Fruit fly (Drosophila melanogaster) whole organism, prepupa: ENCODE data around the gene GABA-B-R2.

Source experiments
- Blimp-1 ChIP-seq: fragments of 200-800 bp; sonication (Bioruptor generic); optimal IDR thresholded peaks from 3 replicates; lab custom pipeline; 2017; ENCODE audit warnings: missing biosample characterization, missing genetic modification characterization, mild to moderate bottlenecking, moderate library complexity, missing genetic modification reagents
- CG10669 ChIP-seq: fragments of 200-800 bp; sonication (Bioruptor generic); optimal IDR thresholded peaks from 3 replicates; lab custom pipeline; 2018; ENCODE audit warnings: missing biosample characterization, mild to moderate bottlenecking, missing genetic modification characterization, moderate library complexity
- CG11294 ChIP-seq: fragments of 200-800 bp; sonication (Bioruptor generic); IDR thresholded peaks from 2 replicates; pipeline ENCODE4 v1.3.6; 2022; ENCODE audit warnings: missing biosample characterization, missing genetic modification characterization
- CG11762 ChIP-seq: fragments of 200-800 bp; sonication (Bioruptor generic); optimal IDR thresholded peaks from 3 replicates; lab custom pipeline; 2016; ENCODE audit warnings: missing biosample characterization, missing genetic modification characterization; ENCODE audit not compliant: insufficient read depth
- CG11902 ChIP-seq: fragments of 200-800 bp; sonication (Bioruptor generic); optimal IDR thresholded peaks from 3 replicates; lab custom pipeline; 2016; ENCODE audit warnings: missing biosample characterization, missing genetic modification characterization
- CG15336 ChIP-seq: fragments of 200-800 bp; sonication (Bioruptor generic); IDR thresholded peaks from 2 replicates; pipeline ENCODE4 v1.3.6; 2022; ENCODE audit warnings: missing biosample characterization, missing genetic modification characterization
- CG1621 ChIP-seq: fragments of 200-800 bp; sonication (Bioruptor generic); optimal IDR thresholded peaks from 3 replicates; lab custom pipeline; 2018; ENCODE audit warnings: missing biosample characterization, mild to moderate bottlenecking, missing genetic modification characterization
- CG16779 ChIP-seq: fragments of 200-800 bp; sonication (Bioruptor generic); optimal IDR thresholded peaks from 3 replicates; lab custom pipeline; 2017; ENCODE audit warnings: missing biosample characterization, mild to moderate bottlenecking, missing genetic modification characterization
- CG3032 ChIP-seq: fragments of 200-800 bp; optimal IDR thresholded peaks from 2 replicates; lab custom pipeline; 2019; ENCODE audit warnings: missing biosample characterization, mild to moderate bottlenecking, missing genetic modification characterization, moderate library complexity
- CG31627 ChIP-seq: fragments of 200-800 bp; sonication (Bioruptor generic); optimal IDR thresholded peaks from 3 replicates; lab custom pipeline; 2016; ENCODE audit warnings: missing biosample characterization, missing genetic modification characterization
- CG32006 ChIP-seq: fragments of 200-800 bp; sonication (Bioruptor generic); optimal IDR thresholded peaks from 3 replicates; lab custom pipeline; 2017; ENCODE audit warnings: missing biosample characterization, mild to moderate bottlenecking, missing genetic modification characterization
- CG34406 ChIP-seq: fragments of 200-800 bp; sonication (Bioruptor generic); optimal IDR thresholded peaks from 3 replicates; lab custom pipeline; 2016; ENCODE audit warnings: missing biosample characterization, missing genetic modification characterization
- CG6163 ChIP-seq: fragments of 200-800 bp; sonication (Bioruptor generic); IDR thresholded peaks from 3 replicates; pipeline ENCODE4 v1.3.6; 2022; ENCODE audit warnings: missing biosample characterization, missing genetic modification characterization
- CG6276 ChIP-seq: fragments of 200-800 bp; sonication (Bioruptor generic); optimal IDR thresholded peaks from 2 replicates; lab custom pipeline; 2017; ENCODE audit warnings: missing biosample characterization, mild to moderate bottlenecking, missing genetic modification characterization
- CG6792 ChIP-seq: fragments of 200-800 bp; sonication (Bioruptor generic); optimal IDR thresholded peaks from 3 replicates; lab custom pipeline; 2016; ENCODE audit warnings: missing biosample characterization, missing genetic modification characterization
- CG6808 ChIP-seq: fragments of 200-800 bp; sonication (Bioruptor generic); optimal IDR thresholded peaks from 3 replicates; lab custom pipeline; 2017; ENCODE audit warnings: missing biosample characterization, missing genetic modification characterization, mild to moderate bottlenecking, moderate library complexity, missing genetic modification reagents
- CG6854 ChIP-seq: fragments of 200-800 bp; sonication (Bioruptor generic); optimal IDR thresholded peaks from 2 replicates; lab custom pipeline; 2017; ENCODE audit warnings: missing biosample characterization, mild to moderate bottlenecking, missing genetic modification characterization
- CG7368 ChIP-seq: fragments of 200-800 bp; sonication (Bioruptor generic); optimal IDR thresholded peaks from 3 replicates; lab custom pipeline; 2016; ENCODE audit warnings: missing biosample characterization, missing genetic modification characterization
- CG8119 ChIP-seq: fragments of 200-800 bp; sonication (Bioruptor generic); IDR thresholded peaks from 3 replicates; pipeline ENCODE4 v1.3.6; 2022; ENCODE audit warnings: missing biosample characterization, missing genetic modification characterization
- CG8319 ChIP-seq: fragments of 200-800 bp; sonication (Bioruptor generic); optimal IDR thresholded peaks from 3 replicates; lab custom pipeline; 2016; ENCODE audit warnings: missing biosample characterization, missing genetic modification characterization
- CG8632 ChIP-seq: fragments of 200-800 bp; sonication (Bioruptor generic); optimal IDR thresholded peaks from 3 replicates; lab custom pipeline; 2016; ENCODE audit warnings: missing biosample characterization, missing genetic modification characterization
- CG9139 ChIP-seq: fragments of 200-800 bp; sonication (Bioruptor generic); optimal IDR thresholded peaks from 3 replicates; lab custom pipeline; 2017; ENCODE audit warnings: missing biosample characterization, mild to moderate bottlenecking, missing genetic modification characterization
- Eip93F ChIP-seq: fragments of 200-800 bp; sonication (Bioruptor generic); optimal IDR thresholded peaks from 2 replicates; lab custom pipeline; 2016; ENCODE audit warnings: missing biosample characterization, mild to moderate bottlenecking, missing genetic modification characterization
- Ets21C ChIP-seq: fragments of 200-800 bp; sonication (Bioruptor generic); optimal IDR thresholded peaks from 3 replicates; lab custom pipeline; 2016; ENCODE audit warnings: missing biosample characterization, missing genetic modification characterization
- Gug ChIP-seq: fragments of 200-800 bp; sonication (Bioruptor generic); IDR thresholded peaks from 2 replicates; pipeline ENCODE4 v1.3.6; 2022; ENCODE audit warnings: missing biosample characterization, missing genetic modification characterization
- Hr38 ChIP-seq: sonication (Bioruptor generic); optimal IDR thresholded peaks from 2 replicates; lab custom pipeline; 2016; ENCODE audit warnings: missing biosample characterization, missing genetic modification characterization
- Hr39 ChIP-seq: fragments of 200-800 bp; sonication (Bioruptor generic); optimal IDR thresholded peaks from 2 replicates; lab custom pipeline; 2016; ENCODE audit warnings: missing biosample characterization, missing genetic modification characterization
- Hr4 ChIP-seq: fragments of 200-800 bp; sonication (Bioruptor generic); optimal IDR thresholded peaks from 3 replicates; lab custom pipeline; 2016; ENCODE audit warnings: missing biosample characterization, missing genetic modification characterization
- Met ChIP-seq: fragments of 200-800 bp; sonication (Bioruptor generic); optimal IDR thresholded peaks from 3 replicates; lab custom pipeline; 2016; ENCODE audit warnings: missing biosample characterization, missing genetic modification characterization
- OdsH ChIP-seq: fragments of 200-800 bp; sonication (Bioruptor generic); optimal IDR thresholded peaks from 3 replicates; lab custom pipeline; 2016; ENCODE audit warnings: missing biosample characterization, missing genetic modification characterization
- Sox102F ChIP-seq: fragments of 200-800 bp; sonication (Bioruptor generic); optimal IDR thresholded peaks from 2 replicates; lab custom pipeline; 2016; ENCODE audit warnings: missing biosample characterization, mild to moderate bottlenecking, missing genetic modification characterization
- Sox15 ChIP-seq: fragments of 200-800 bp; sonication (Bioruptor generic); optimal IDR thresholded peaks from 3 replicates; lab custom pipeline; 2016; ENCODE audit warnings: missing biosample characterization, missing genetic modification characterization
- acj6 ChIP-seq: fragments of 200-800 bp; sonication (Bioruptor generic); optimal IDR thresholded peaks from 3 replicates; lab custom pipeline; 2016; ENCODE audit warnings: missing biosample characterization, missing genetic modification characterization
- cyc ChIP-seq: fragments of 200-800 bp; sonication (Bioruptor generic); optimal IDR thresholded peaks from 3 replicates; lab custom pipeline; 2016; ENCODE audit warnings: missing biosample characterization, missing genetic modification characterization
- dac ChIP-seq: fragments of 200-800 bp; sonication (Bioruptor generic); optimal IDR thresholded peaks from 2 replicates; lab custom pipeline; 2017; ENCODE audit warnings: missing biosample characterization, mild to moderate bottlenecking, missing genetic modification characterization
- dsx ChIP-seq: fragments of 200-800 bp; optimal IDR thresholded peaks from 3 replicates; lab custom pipeline; 2019; ENCODE audit warnings: missing biosample characterization, mild to moderate bottlenecking, missing genetic modification characterization, moderate library complexity; ENCODE audit not compliant: poor library complexity, severe bottlenecking
- esn ChIP-seq: fragments of 200-800 bp; sonication (Bioruptor generic); optimal IDR thresholded peaks from 2 replicates; lab custom pipeline; 2016; ENCODE audit warnings: missing biosample characterization, mild to moderate bottlenecking, missing genetic modification characterization, moderate library complexity
- fd59A ChIP-seq: fragments of 200-800 bp; sonication (Bioruptor generic); optimal IDR thresholded peaks from 2 replicates; lab custom pipeline; 2017; ENCODE audit warnings: missing biosample characterization, mild to moderate bottlenecking, missing genetic modification characterization, missing genetic modification reagents
- fd85E ChIP-seq: fragments of 200-800 bp; sonication (Bioruptor generic); optimal IDR thresholded peaks from 3 replicates; lab custom pipeline; 2016; ENCODE audit warnings: missing biosample characterization, missing genetic modification characterization
- fkh ChIP-seq: fragments of 200-800 bp; sonication (Bioruptor generic); optimal IDR thresholded peaks from 3 replicates; lab custom pipeline; 2017; ENCODE audit warnings: missing biosample characterization, mild to moderate bottlenecking, missing genetic modification characterization, moderate library complexity
- lz ChIP-seq: fragments of 200-800 bp; sonication (Bioruptor generic); optimal IDR thresholded peaks from 3 replicates; lab custom pipeline; 2016; ENCODE audit warnings: missing biosample characterization, missing genetic modification characterization
- net ChIP-seq: fragments of 200-800 bp; sonication (Bioruptor generic); optimal IDR thresholded peaks from 3 replicates; lab custom pipeline; 2016; ENCODE audit warnings: missing biosample characterization, missing genetic modification characterization
- pdm3 ChIP-seq: fragments of 200-800 bp; sonication (Bioruptor generic); optimal IDR thresholded peaks from 3 replicates; lab custom pipeline; 2016; ENCODE audit warnings: missing biosample characterization, missing genetic modification characterization
- salr ChIP-seq, 2 experiments: fragments of 200-800 bp; sonication (Bioruptor generic); optimal IDR thresholded peaks; 3 replicates each; lab custom pipeline; 2016 to 2018; ENCODE audit warnings: missing biosample characterization in 2 of 2, missing genetic modification characterization in 2 of 2, mild to moderate bottlenecking in 1 of 2
- spab ChIP-seq: fragments of 200-800 bp; sonication (Bioruptor generic); optimal IDR thresholded peaks from 2 replicates; lab custom pipeline; 2017; ENCODE audit warnings: missing biosample characterization, mild to moderate bottlenecking, missing genetic modification characterization, missing genetic modification reagents
- svp ChIP-seq: fragments of 200-800 bp; sonication (Bioruptor generic); peaks from one replicate; lab custom pipeline; 2016; ENCODE audit warnings: missing biosample characterization, missing genetic modification characterization
- topi ChIP-seq: fragments of 200-800 bp; sonication (Bioruptor generic); optimal IDR thresholded peaks from 3 replicates; lab custom pipeline; 2016; ENCODE audit warnings: missing biosample characterization, missing genetic modification characterization
- vri ChIP-seq: fragments of 200-800 bp; sonication (Bioruptor generic); optimal IDR thresholded peaks from 3 replicates; lab custom pipeline; 2016; ENCODE audit warnings: missing biosample characterization, mild to moderate bottlenecking, missing genetic modification characterization

The GABA-B-R2 gene

DNA sequence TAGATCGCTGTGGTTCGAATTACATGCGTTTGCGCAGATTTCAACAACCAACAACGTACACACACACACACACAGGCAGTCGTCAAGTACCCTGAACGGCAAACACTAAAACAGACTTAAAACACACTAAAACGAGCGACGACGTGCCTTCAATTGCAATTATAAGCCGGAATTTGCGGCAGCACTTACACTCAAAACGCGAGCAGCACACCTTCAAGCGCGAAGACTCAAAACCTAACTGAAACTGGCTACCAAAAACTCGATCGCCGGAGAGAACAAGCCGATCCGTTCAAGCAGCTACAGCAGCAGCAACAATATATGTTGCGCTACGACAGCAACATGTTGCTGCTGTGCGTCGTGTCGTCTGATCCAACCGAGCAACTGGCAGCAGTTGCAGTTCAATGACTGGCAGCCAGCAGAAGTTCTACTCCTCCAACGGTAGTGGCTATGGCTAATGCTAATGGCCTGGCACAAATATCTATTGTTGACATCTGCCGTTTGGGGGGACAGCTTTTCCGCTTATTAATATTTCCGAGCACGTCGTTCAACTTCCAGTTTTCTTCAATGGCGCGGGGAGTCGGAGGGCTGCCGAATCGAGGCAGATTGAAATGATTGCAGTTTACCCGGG is 6.8 kb upstream of the GABA-B-R2 start, which contains the start of gene tsl (continued):
- TF ChIP-seq CG8632 (no peak), OdsH (GFP tag; lab: Kevin White, UChicago) (no peak), Hr39 (no peak), net (no peak), Sox15 (GFP tag; lab: Kevin White, UChicago) (no peak), Hr4 (no peak), CG16779 (tag; lab: Kevin White, UChicago) (no peak), fd85E (GFP tag; lab: Kevin White, UChicago) (no peak)

DNA sequence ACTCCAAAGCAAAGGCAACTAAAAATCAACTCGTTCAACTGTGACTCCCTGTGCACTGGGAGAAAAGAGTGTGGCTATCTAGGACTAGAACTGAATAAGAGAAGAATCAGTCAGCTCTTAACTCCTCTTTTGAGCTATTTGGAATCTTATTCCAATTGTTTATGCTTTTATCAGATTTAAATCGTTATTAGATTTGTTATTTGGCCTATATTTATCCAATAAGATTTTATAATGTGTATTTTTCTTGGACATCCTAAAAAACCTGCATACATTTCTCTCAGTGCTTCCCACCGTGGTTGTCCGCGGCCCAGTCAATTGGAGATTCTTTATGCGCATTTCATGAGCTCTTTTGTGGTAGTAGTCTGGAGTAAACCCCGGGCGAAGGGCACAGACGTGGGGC is 5.8 kb upstream of the GABA-B-R2 start:
- TF ChIP-seq Sox102F (GFP tag; lab: Kevin White, UChicago) = peak; percentile 93
- peak; percentile 95 for TF ChIP-seq esn (GFP tag; lab: Kevin White, UChicago)
- peak; percentile 88 for TF ChIP-seq CG7368 (GFP tag; lab: Kevin White, UChicago)
- TF ChIP-seq CG8632 = peak; percentile 89
- peak; percentile 74 for TF ChIP-seq CG6276 (GFP tag; lab: Kevin White, UChicago)
- TF ChIP-seq CG8119 (GFP tag; lab: Robert Waterston, UW) = peak; percentile 87
- peak; percentile 93 for TF ChIP-seq CG6808 (GFP tag; lab: Kevin White, UChicago)
- TF ChIP-seq Ets21C = peak; percentile 83
- TF ChIP-seq Hr39 = peak; percentile 93
- peak; percentile 92 for TF ChIP-seq Met
- TF ChIP-seq CG6854 = peak; percentile 74
- TF ChIP-seq fd59A (GFP tag; lab: Kevin White, UChicago) = peak; percentile 93
- peak; percentile 29 for TF ChIP-seq Eip93F (GFP tag; lab: Kevin White, UChicago)
- peak; percentile 77 for TF ChIP-seq Gug (GFP tag; lab: Robert Waterston, UW)
- peak; percentile 38 for TF ChIP-seq dac (GFP tag; lab: Kevin White, UChicago)
- peak; percentile 90 for TF ChIP-seq CG1621 (tag; lab: Kevin White, UChicago)
- peak; percentile 94 for TF ChIP-seq CG10669 (GFP tag; lab: Kevin White, UChicago)
- no peak for TF ChIP-seq Hr38 (GFP tag; lab: Kevin White, UChicago)
- peak; percentile 93 for TF ChIP-seq topi
- TF ChIP-seq CG9139 = peak; percentile 82
- TF ChIP-seq svp = peak; percentile 95
- no peak for TF ChIP-seq fkh (GFP tag; lab: Kevin White, UChicago)
- peak; percentile 91 for TF ChIP-seq net
- TF ChIP-seq Blimp-1 (GFP tag; lab: Kevin White, UChicago) = peak; percentile 64
- peak; percentile 87 for TF ChIP-seq vri
- peak; percentile 95 for TF ChIP-seq CG3032 (tag; lab: Kevin White, UChicago)
- peak; percentile 93 for TF ChIP-seq CG31627 (GFP tag; lab: Kevin White, UChicago)
- peak; percentile 74 for TF ChIP-seq CG11294 (GFP tag; lab: Robert Waterston, UW)
- peak; percentile 90 for TF ChIP-seq CG11762
- peak; percentile 93 for TF ChIP-seq spab
- TF ChIP-seq CG34406 (GFP tag; lab: Kevin White, UChicago) = peak; percentile 91
- peak; percentile 92 for TF ChIP-seq dsx (GFP tag; lab: Kevin White, UChicago)
- TF ChIP-seq fd85E (GFP tag; lab: Kevin White, UChicago) = peak; percentile 79
- peak; percentile 85 for TF ChIP-seq Hr4
- peak; percentile 88 for TF ChIP-seq CG32006 (GFP tag; lab: Kevin White, UChicago)
- TF ChIP-seq salr (GFP tag; optimal IDR thresholded peaks at IDR 0.05; lab: Kevin White, UChicago) = peak; percentile 74 to 85
- TF ChIP-seq cyc = peak; percentile 92
- peak; percentile 92 for TF ChIP-seq CG6792 (GFP tag; lab: Kevin White, UChicago)
- TF ChIP-seq CG6163 = peak; percentile 87
- TF ChIP-seq pdm3 (GFP tag; lab: Kevin White, UChicago) = peak; percentile 91
- TF ChIP-seq CG16779 (tag; lab: Kevin White, UChicago) = peak; percentile 80
- TF ChIP-seq acj6 (GFP tag; lab: Kevin White, UChicago) = peak; percentile 95
- TF ChIP-seq CG15336 (GFP tag; lab: Robert Waterston, UW) = peak; percentile 88
- peak; percentile 90 for TF ChIP-seq CG8319 (GFP tag; lab: Kevin White, UChicago)
- peak; percentile 89 for TF ChIP-seq lz (GFP tag; lab: Kevin White, UChicago)
- TF ChIP-seq CG11902 (GFP tag; lab: Kevin White, UChicago) = peak; percentile 87
- peak; percentile 93 for TF ChIP-seq OdsH (GFP tag; lab: Kevin White, UChicago)
